Worm (Caenorhabditis elegans) whole organism, L4 larva: ENCODE data around the gene F40G12.11.

ENCODE experiments used
- ama-1 ChIP-seq: fragments of 150-350 bp; optimal IDR thresholded peaks from 2 replicates; lab custom pipeline; 2014; ENCODE audit warnings: inconsistent platforms, mixed read lengths
- dpl-1 ChIP-seq: fragments of 150-350 bp; optimal IDR thresholded peaks from 2 replicates; lab custom pipeline; 2014; ENCODE audit warnings: missing biosample characterization, missing genetic modification reagents, missing genetic modification characterization
- hlh-11 ChIP-seq: fragments of 200-800 bp; sonication (Bioruptor generic); optimal IDR thresholded peaks from 2 replicates; lab custom pipeline; 2018; ENCODE audit warnings: mild to moderate bottlenecking, missing genetic modification characterization, missing compliant biosample characterization
- hmg-1.1 ChIP-seq: fragments of 200-800 bp; sonication (Bioruptor generic); IDR thresholded peaks from 2 replicates; pipeline ENCODE4 v1.3.6; 2022; ENCODE audit warnings: missing genetic modification reagents, missing genetic modification characterization, missing compliant biosample characterization
- mes-2 ChIP-seq: sonication (generic microtip); optimal IDR thresholded peaks from 2 replicates; lab custom pipeline; 2016; ENCODE audit warnings: missing genotype, mild to moderate bottlenecking, missing genetic modification characterization, missing compliant biosample characterization; ENCODE audit not compliant: poor library complexity, severe bottlenecking
- nhr-11 ChIP-seq: fragments of 150-350 bp; optimal IDR thresholded peaks from 2 replicates; lab custom pipeline; 2014; ENCODE audit warnings: missing biosample characterization, missing genetic modification characterization
- unc-130 ChIP-seq: sonication (generic microtip); optimal IDR thresholded peaks from 2 replicates; lab custom pipeline; 2016; ENCODE audit warnings: missing genetic modification reagents, missing genetic modification characterization, missing compliant biosample characterization
- unc-39 ChIP-seq: sonication (generic microtip); optimal IDR thresholded peaks from 2 replicates; lab custom pipeline; 2017; ENCODE audit warnings: missing biosample characterization, missing genetic modification characterization

- TF ChIP-seq mes-2 (no peak), ama-1 (lab: Kevin White, UChicago) (no peak), hlh-11 (tag; lab: Kevin White, UChicago) (no peak), nhr-11 (tag; lab: Kevin White, UChicago) (no peak), hmg-1.1 (no peak), unc-39 (no peak), unc-130 (GFP tag; lab: Kevin White, UChicago) (no peak), dpl-1 (GFP tag; lab: Kevin White, UChicago) (no peak)
Observed at ce11 chrV:14279777-14280176, 6.2 kb upstream of the F40G12.11 start, which contains the start of gene srt-33.
